Worm (Caenorhabditis elegans): ENCODE data around the gene srbc-68.

DNA sequence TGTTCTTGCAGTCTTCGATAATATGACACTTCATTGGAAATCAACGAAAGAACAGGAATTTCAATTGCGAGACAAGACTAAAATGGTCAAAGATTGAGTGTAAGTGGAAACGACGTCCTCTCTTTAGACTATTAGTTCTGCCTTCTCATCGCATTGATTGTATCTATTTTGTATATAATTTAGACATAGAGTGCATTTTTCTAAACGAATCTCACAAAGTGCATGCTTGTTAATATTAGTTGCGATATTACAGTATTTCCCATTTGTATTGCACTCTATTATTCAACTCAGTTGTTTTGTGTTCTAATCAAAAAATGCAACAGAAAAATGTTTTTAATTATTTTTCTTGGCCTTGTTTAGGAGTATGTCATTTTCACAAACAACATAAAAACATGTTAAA lies 8.1 kb downstream of the srbc-68 start, which contains the start of gene nhr-93:
- TF ChIP-seq jun-1 (tag; optimal IDR thresholded peaks at IDR 0.05), result no peak
- TF ChIP-seq snpc-4 (tag; optimal IDR thresholded peaks at IDR 0.05), result no peak
- no peak for TF ChIP-seq skn-1 (tag; optimal IDR thresholded peaks at IDR 0.05)
- TF ChIP-seq ztf-11 (tag; optimal IDR thresholded peaks at IDR 0.05), result no peak
- TF ChIP-seq ama-1 (optimal IDR thresholded peaks at IDR 0.05), result no peak
- no peak for TF ChIP-seq nhr-237 (tag; optimal IDR thresholded peaks at IDR 0.05)
- TF ChIP-seq fos-1 (tag; optimal IDR thresholded peaks at IDR 0.05), result no peak

All from whole organism, L3 larva.